Worm (Caenorhabditis elegans) whole organism, late embryonic: ENCODE results near the gene F46H5.11.
A peak's percentile ranks its signal among the peaks of the same experiment; 100 is the strongest.

ENCODE experiments used
- C08G9.2 ChIP-seq: sonication (generic microtip); optimal IDR thresholded peaks from 2 replicates; lab custom pipeline; 2016; ENCODE audit warnings: mild to moderate bottlenecking, missing genetic modification characterization, moderate library complexity, missing compliant biosample characterization
- F13H6.1 ChIP-seq: sonication (generic microtip); optimal IDR thresholded peaks from 2 replicates; lab custom pipeline; 2016; ENCODE audit warnings: missing genetic modification characterization, missing compliant biosample characterization
- K02D7.2 ChIP-seq: sonication (generic microtip); optimal IDR thresholded peaks from 2 replicates; lab custom pipeline; 2017; ENCODE audit warnings: mild to moderate bottlenecking, missing genetic modification characterization, missing compliant biosample characterization
- K09A11.1 ChIP-seq: sonication (generic microtip); optimal IDR thresholded peaks from 2 replicates; lab custom pipeline; 2017; ENCODE audit warnings: antibody characterized with exemption, mild to moderate bottlenecking, missing genetic modification characterization, missing compliant biosample characterization; ENCODE audit not compliant: insufficient read depth
- T23F11.4 ChIP-seq: fragments of 200-800 bp; sonication (Bioruptor generic); optimal IDR thresholded peaks from 2 replicates; lab custom pipeline; 2018; ENCODE audit warnings: mild to moderate bottlenecking, missing genetic modification characterization, missing compliant biosample characterization
- ama-1 ChIP-seq: fragments of 150-350 bp; optimal IDR thresholded peaks from 2 replicates; lab custom pipeline; 2014
- ceh-18 ChIP-seq: sonication (generic microtip); optimal IDR thresholded peaks from 2 replicates; lab custom pipeline; 2016; ENCODE audit warnings: missing genetic modification characterization, missing compliant biosample characterization
- ceh-19 ChIP-seq: fragments of 200-800 bp; sonication (Bioruptor generic); optimal IDR thresholded peaks from 2 replicates; lab custom pipeline; 2018; ENCODE audit warnings: mild to moderate bottlenecking, missing genetic modification characterization, missing compliant biosample characterization
- ceh-2 ChIP-seq: sonication (generic microtip); optimal IDR thresholded peaks from 2 replicates; lab custom pipeline; 2016; ENCODE audit warnings: missing genotype, missing genetic modification characterization, missing compliant biosample characterization
- ceh-30 ChIP-seq: fragments of 150-350 bp; optimal IDR thresholded peaks from 2 replicates; lab custom pipeline; 2014; ENCODE audit warnings: missing biosample characterization, missing genetic modification characterization
- ceh-31 ChIP-seq: sonication (generic microtip); optimal IDR thresholded peaks from 2 replicates; lab custom pipeline; 2016; ENCODE audit warnings: missing genetic modification characterization, missing compliant biosample characterization
- ceh-34 ChIP-seq: sonication (generic microtip); optimal IDR thresholded peaks from 2 replicates; lab custom pipeline; 2016; ENCODE audit warnings: mild to moderate bottlenecking, missing genetic modification characterization, missing compliant biosample characterization
- ceh-45 ChIP-seq: fragments of 200-800 bp; sonication (Bioruptor generic); IDR thresholded peaks from 2 replicates; pipeline ENCODE4 v1.3.6; 2022; ENCODE audit warnings: missing genetic modification reagents, missing genetic modification characterization, missing compliant biosample characterization
- ceh-48 ChIP-seq: sonication (generic microtip); optimal IDR thresholded peaks from 2 replicates; lab custom pipeline; 2016; ENCODE audit warnings: missing genetic modification characterization, inconsistent platforms, missing compliant biosample characterization
- dve-1 ChIP-seq: sonication (generic microtip); optimal IDR thresholded peaks from 2 replicates; lab custom pipeline; 2017; ENCODE audit warnings: antibody characterized with exemption, mild to moderate bottlenecking, missing genetic modification characterization, missing compliant biosample characterization
- elt-2 ChIP-seq: sonication (generic microtip); optimal IDR thresholded peaks from 2 replicates; lab custom pipeline; 2016; ENCODE audit warnings: missing genetic modification reagents, missing genetic modification characterization, missing compliant biosample characterization
- elt-4 ChIP-seq: sonication (generic microtip); optimal IDR thresholded peaks from 2 replicates; lab custom pipeline; 2016; ENCODE audit warnings: missing genetic modification characterization, missing compliant biosample characterization
- eyg-1 ChIP-seq: sonication (generic microtip); optimal IDR thresholded peaks from 2 replicates; lab custom pipeline; 2016; ENCODE audit warnings: missing genotype, missing genetic modification characterization, missing compliant biosample characterization
- fax-1 ChIP-seq: sonication (generic microtip); optimal IDR thresholded peaks from 2 replicates; lab custom pipeline; 2016; ENCODE audit warnings: missing genotype, missing genetic modification characterization, missing compliant biosample characterization
- fkh-10 ChIP-seq: fragments of 150-350 bp; optimal IDR thresholded peaks from 2 replicates; lab custom pipeline; 2014; ENCODE audit warnings: missing biosample characterization, missing genetic modification reagents, missing genetic modification characterization
- fkh-6 ChIP-seq: sonication (generic microtip); optimal IDR thresholded peaks from 2 replicates; lab custom pipeline; 2016; ENCODE audit warnings: missing genetic modification characterization, missing compliant biosample characterization
- gmeb-2 ChIP-seq: sonication (generic microtip); optimal IDR thresholded peaks from 2 replicates; lab custom pipeline; 2016; ENCODE audit warnings: missing genetic modification characterization, inconsistent platforms, missing compliant biosample characterization
- hlh-13 ChIP-seq: fragments of 200-800 bp; sonication (Bioruptor generic); optimal IDR thresholded peaks from 2 replicates; lab custom pipeline; 2018; ENCODE audit warnings: mild to moderate bottlenecking, missing genetic modification characterization, missing compliant biosample characterization
- hlh-15 ChIP-seq: sonication (generic microtip); optimal IDR thresholded peaks from 2 replicates; lab custom pipeline; 2016; ENCODE audit warnings: missing genetic modification characterization, missing compliant biosample characterization
- hlh-6 ChIP-seq: sonication (generic microtip); optimal IDR thresholded peaks from 2 replicates; lab custom pipeline; 2016; ENCODE audit warnings: missing genotype, missing genetic modification characterization, missing compliant biosample characterization
- lim-6 ChIP-seq: sonication (generic microtip); optimal IDR thresholded peaks from 2 replicates; lab custom pipeline; 2016; ENCODE audit warnings: missing genetic modification characterization, missing compliant biosample characterization
- lin-11 ChIP-seq: fragments of 200-800 bp; sonication (Bioruptor generic); optimal IDR thresholded peaks from 2 replicates; lab custom pipeline; 2018; ENCODE audit warnings: mild to moderate bottlenecking, missing genetic modification characterization, missing compliant biosample characterization
- madf-2 ChIP-seq: sonication (generic microtip); optimal IDR thresholded peaks from 2 replicates; lab custom pipeline; 2017; ENCODE audit warnings: missing genetic modification characterization, missing compliant biosample characterization
- nfya-1 ChIP-seq: sonication (generic microtip); optimal IDR thresholded peaks from 2 replicates; lab custom pipeline; 2017; ENCODE audit warnings: missing genetic modification characterization, mild to moderate bottlenecking, missing compliant biosample characterization, antibody characterized with exemption, moderate library complexity
- nhr-11 ChIP-seq: fragments of 150-350 bp; optimal IDR thresholded peaks from 2 replicates; lab custom pipeline; 2014; ENCODE audit warnings: missing biosample characterization, missing genetic modification characterization
- nhr-232 ChIP-seq: sonication (generic microtip); optimal IDR thresholded peaks from 2 replicates; lab custom pipeline; 2016; ENCODE audit warnings: missing genetic modification characterization, missing compliant biosample characterization
- pax-1 ChIP-seq: fragments of 150-350 bp; optimal IDR thresholded peaks from 2 replicates; lab custom pipeline; 2014; ENCODE audit warnings: missing biosample characterization, missing genetic modification characterization
- pha-4 ChIP-seq: fragments of 150-350 bp; optimal IDR thresholded peaks from 2 replicates; lab custom pipeline; 2018; ENCODE audit warnings: missing biosample characterization, missing genetic modification reagents, missing genetic modification characterization
- pqm-1 ChIP-seq: sonication (generic microtip); optimal IDR thresholded peaks from 2 replicates; lab custom pipeline; 2016; ENCODE audit warnings: missing genetic modification characterization, missing compliant biosample characterization
- pros-1 ChIP-seq: fragments of 150-350 bp; optimal IDR thresholded peaks from 2 replicates; lab custom pipeline; 2014; ENCODE audit warnings: missing biosample characterization, missing genetic modification reagents, missing genetic modification characterization
- ref-2 ChIP-seq: sonication (generic microtip); optimal IDR thresholded peaks from 2 replicates; lab custom pipeline; 2016; ENCODE audit warnings: missing genetic modification characterization, missing compliant biosample characterization
- sdc-2 ChIP-seq: sonication (generic microtip); optimal IDR thresholded peaks from 2 replicates; lab custom pipeline; 2016; ENCODE audit warnings: missing genotype, missing genetic modification characterization, missing compliant biosample characterization
- syd-9 ChIP-seq: sonication (generic microtip); optimal IDR thresholded peaks from 2 replicates; lab custom pipeline; 2016; ENCODE audit warnings: mild to moderate bottlenecking, missing genetic modification characterization, moderate library complexity, missing compliant biosample characterization
- unc-42 ChIP-seq: sonication (generic microtip); optimal IDR thresholded peaks from 2 replicates; lab custom pipeline; 2016; ENCODE audit warnings: missing genotype, missing genetic modification characterization, missing compliant biosample characterization
- unc-55 ChIP-seq: sonication (generic microtip); optimal IDR thresholded peaks from 2 replicates; lab custom pipeline; 2017; ENCODE audit warnings: missing biosample characterization, missing genetic modification reagents, missing genetic modification characterization
- unc-86 ChIP-seq: sonication (generic microtip); optimal IDR thresholded peaks from 2 replicates; lab custom pipeline; 2016; ENCODE audit warnings: missing genetic modification characterization, missing compliant biosample characterization
- ztf-16 ChIP-seq: sonication (generic microtip); optimal IDR thresholded peaks from 2 replicates; lab custom pipeline; 2017; ENCODE audit warnings: missing genetic modification characterization, missing compliant biosample characterization

Gene F46H5.11

DNA sequence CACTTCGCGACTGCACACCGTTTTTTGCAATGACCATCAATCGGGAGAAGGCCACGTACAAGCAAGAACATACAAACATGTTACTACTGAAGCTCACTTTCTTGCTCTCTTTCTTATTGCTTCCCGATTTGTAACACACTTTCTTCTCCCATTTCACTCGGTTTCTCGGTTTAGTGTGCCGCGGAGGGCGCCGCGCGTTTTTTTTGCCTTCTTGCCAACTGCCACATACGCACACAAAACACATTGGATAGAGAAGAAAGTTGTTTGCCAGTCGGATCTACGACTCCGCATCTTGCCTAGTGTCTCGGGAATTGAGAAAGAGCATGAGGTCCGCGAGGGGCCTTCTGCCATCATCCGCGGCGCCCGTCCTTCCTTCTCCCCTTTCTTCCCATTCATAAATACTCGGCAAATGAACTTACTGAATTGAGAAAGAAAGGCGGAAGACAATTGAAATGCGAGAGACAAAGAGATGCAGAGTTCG is 37.1 kb downstream of the F46H5.11 start (continued):
- peak; percentile 57 for TF ChIP-seq ceh-31 (tag; lab: Kevin White, UChicago)
- TF ChIP-seq F13H6.1 (tag; lab: Kevin White, UChicago): peak; percentile 50
- peak; percentile 93 for TF ChIP-seq ceh-18 (tag; lab: Kevin White, UChicago)
- TF ChIP-seq madf-2 (tag; lab: Kevin White, UChicago): no peak
- peak; percentile 61 for TF ChIP-seq hlh-6 (tag; lab: Kevin White, UChicago)
- no peak for TF ChIP-seq ceh-48
- no peak for TF ChIP-seq nhr-232 (tag; lab: Kevin White, UChicago)
- TF ChIP-seq fax-1 (tag; lab: Kevin White, UChicago): no peak
- no peak for TF ChIP-seq pqm-1 (tag; lab: Kevin White, UChicago)
- TF ChIP-seq elt-2 (tag; lab: Kevin White, UChicago): no peak
- no peak for TF ChIP-seq T23F11.4 (GFP tag; lab: Kevin White, UChicago)
- no peak for TF ChIP-seq nhr-11 (tag; lab: Kevin White, UChicago)
- no peak for TF ChIP-seq pha-4 (tag; lab: Kevin White, UChicago)
- TF ChIP-seq C08G9.2 (tag; lab: Kevin White, UChicago): no peak
- no peak for TF ChIP-seq gmeb-2 (tag; lab: Kevin White, UChicago)
- peak; percentile 27 for TF ChIP-seq ref-2 (tag; lab: Kevin White, UChicago)
- TF ChIP-seq K09A11.1 (tag; lab: Kevin White, UChicago): no peak
- no peak for TF ChIP-seq eyg-1 (tag; lab: Kevin White, UChicago)
- TF ChIP-seq ceh-34 (tag; lab: Kevin White, UChicago): peak; percentile 66
- TF ChIP-seq ceh-45: no peak
- TF ChIP-seq K02D7.2: no peak
- TF ChIP-seq elt-4 (tag; lab: Kevin White, UChicago): no peak
- no peak for TF ChIP-seq unc-86
- TF ChIP-seq nfya-1 (tag; lab: Kevin White, UChicago): peak; percentile 14
- TF ChIP-seq dve-1 (tag; lab: Kevin White, UChicago): no peak
- no peak for TF ChIP-seq hlh-15 (tag; lab: Kevin White, UChicago)
- TF ChIP-seq pros-1 (tag; lab: Kevin White, UChicago): no peak
- TF ChIP-seq syd-9 (tag; lab: Kevin White, UChicago): peak; percentile 1
- TF ChIP-seq ceh-2 (tag; lab: Kevin White, UChicago): no peak
- peak; percentile 91 for TF ChIP-seq unc-42
- no peak for TF ChIP-seq ama-1
- TF ChIP-seq ceh-30: no peak

DNA sequence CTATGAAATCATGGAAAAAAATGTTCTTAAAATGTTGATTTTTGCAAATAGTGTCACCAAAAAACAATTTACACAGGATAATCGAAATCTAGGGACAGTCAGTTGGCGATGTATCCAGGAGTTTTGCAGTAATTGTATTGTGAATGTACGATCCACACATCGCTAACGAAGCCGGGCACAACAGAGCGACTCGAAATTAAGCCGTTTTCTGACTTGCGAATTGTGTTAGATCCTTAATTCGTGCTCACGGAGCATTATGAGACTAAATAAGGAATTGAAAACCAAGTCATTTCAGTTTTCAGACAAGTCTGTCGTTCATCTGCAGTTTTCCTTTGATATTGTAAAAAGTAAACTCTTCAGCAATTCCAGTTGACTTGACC is 37.8 kb downstream of the F46H5.11 start:
- TF ChIP-seq fax-1 (tag; lab: Kevin White, UChicago) (no peak), unc-55 (GFP tag; lab: Kevin White, UChicago) (no peak), fkh-6 (tag; lab: Kevin White, UChicago) (no peak), sdc-2 (tag; lab: Kevin White, UChicago) (no peak), dve-1 (tag; lab: Kevin White, UChicago) (no peak), fkh-10 (GFP tag; lab: Kevin White, UChicago) (no peak), ceh-48 (no peak), hlh-13 (no peak), ceh-30 (no peak), nhr-11 (tag; lab: Kevin White, UChicago) (no peak)

- TF ChIP-seq ref-2 (tag; lab: Kevin White, UChicago) (no peak), ztf-16 (tag; lab: Kevin White, UChicago) (no peak), lim-6 (tag; lab: Kevin White, UChicago) (no peak), elt-2 (tag; lab: Kevin White, UChicago) (peak; percentile 38), ceh-34 (tag; lab: Kevin White, UChicago) (peak; percentile 34), ceh-45 (no peak), pax-1 (tag; lab: Kevin White, UChicago) (no peak), ama-1 (no peak), lin-11 (no peak), ceh-19 (no peak)
Observed at ce11 chrX:7233127-7234073, 38.5 kb downstream of the F46H5.11 start.
